Worm (Caenorhabditis elegans) whole organism, L1 larva: ENCODE results near the gene eral-1.

Experiments
- ama-1 ChIP-seq: fragments of 150-350 bp; optimal IDR thresholded peaks from 2 replicates; lab custom pipeline; 2014
- ceh-82 ChIP-seq, 3 experiments: fragments of 150-350 bp in 1 of 3; sonication (generic microtip) in 2 of 3; optimal IDR thresholded peaks; 2 replicates each; lab custom pipeline; 2014 to 2017; ENCODE audit warnings: missing biosample characterization in 3 of 3, missing genetic modification characterization in 3 of 3
- egl-27 ChIP-seq, 2 experiments: fragments of 150-350 bp in 1 of 2; sonication (generic microtip); optimal IDR thresholded peaks; 3 replicates each; lab custom pipeline; 2017 to 2018; ENCODE audit warnings: missing biosample characterization in 2 of 2, missing genetic modification characterization in 2 of 2, missing genetic modification reagents in 2 of 2
- elt-3 ChIP-seq, 6 experiments: fragments of 150-350 bp in 1 of 6; sonication (generic microtip); optimal IDR thresholded peaks; 2 replicates each; lab custom pipeline; 2017 to 2018; ENCODE audit warnings: missing biosample characterization in 6 of 6, missing genetic modification characterization in 6 of 6, inconsistent platforms in 1 of 6
- fos-1 ChIP-seq: fragments of 150-350 bp; optimal IDR thresholded peaks from 2 replicates; lab custom pipeline; 2014; ENCODE audit warnings: missing biosample characterization, missing genetic modification characterization
- nhr-11 ChIP-seq: fragments of 150-350 bp; optimal IDR thresholded peaks from 2 replicates; lab custom pipeline; 2014; ENCODE audit warnings: missing biosample characterization, missing genetic modification characterization
- nhr-28 ChIP-seq: fragments of 150-350 bp; optimal IDR thresholded peaks from 2 replicates; lab custom pipeline; 2014; ENCODE audit warnings: missing biosample characterization, missing genetic modification characterization
- skn-1 ChIP-seq: fragments of 150-350 bp; optimal IDR thresholded peaks from 2 replicates; lab custom pipeline; 2014; ENCODE audit warnings: missing biosample characterization, missing genetic modification characterization
- snu-23 ChIP-seq: sonication (generic microtip); optimal IDR thresholded peaks from 2 replicates; lab custom pipeline; 2016; ENCODE audit warnings: missing genetic modification characterization, missing compliant biosample characterization
- vab-15 ChIP-seq: sonication (generic microtip); optimal IDR thresholded peaks from 2 replicates; lab custom pipeline; 2017; ENCODE audit warnings: missing genotype, mild to moderate bottlenecking, missing genetic modification characterization, missing compliant biosample characterization

DNA sequence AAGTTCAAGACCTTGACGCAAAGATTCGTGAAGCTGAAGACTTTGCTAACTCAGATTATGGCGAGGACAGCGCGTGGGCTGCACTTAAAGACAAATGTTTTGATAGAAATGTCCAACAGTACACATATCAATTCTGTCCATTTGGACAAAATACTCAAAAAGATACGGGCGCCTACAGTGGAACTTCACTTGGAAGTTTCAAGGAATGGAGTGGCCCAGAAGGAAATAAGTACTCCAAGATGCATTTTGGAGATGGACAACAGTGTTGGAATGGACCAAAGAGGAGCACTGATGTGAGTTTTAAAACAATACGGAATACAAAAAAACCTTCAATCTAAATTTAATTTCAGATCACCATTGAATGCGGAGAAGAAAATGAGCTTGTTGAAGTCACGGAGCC, 36.4 kb upstream of the eral-1 start:
- TF ChIP-seq nhr-11 (tag; lab: Kevin White, UChicago) (no peak), elt-3 (tag; optimal IDR thresholded peaks at IDR 0.05; lab: Kevin White, UChicago) (no peak), ceh-82 (tag; optimal IDR thresholded peaks at IDR 0.05; lab: Kevin White, UChicago) (no peak), nhr-28 (tag; lab: Kevin White, UChicago) (no peak), ama-1 (lab: Kevin White, UChicago) (no peak), skn-1 (tag; lab: Kevin White, UChicago) (no peak), fos-1 (tag; lab: Kevin White, UChicago) (no peak), snu-23 (GFP tag; lab: Kevin White, UChicago) (no peak), vab-15 (no peak), egl-27 (tag; optimal IDR thresholded peaks at IDR 0.05; lab: Kevin White, UChicago) (no peak)
